Worm (Caenorhabditis elegans) whole organism, young adult: ENCODE measurements around the gene klp-13.

Experiments used
- F55B11.4 ChIP-seq: sonication (generic microtip); optimal IDR thresholded peaks from 2 replicates; lab custom pipeline; 2016; ENCODE audit warnings: missing compliant biosample characterization, missing genetic modification characterization, borderline replicate concordance; ENCODE audit not compliant: insufficient read depth
- Y53G8AR.9 ChIP-seq: fragments of 200-800 bp; sonication (Bioruptor generic); conservative IDR thresholded peaks from 2 replicates; pipeline ENCODE4 v1.3.6; 2022; ENCODE audit warnings: missing genetic modification reagents, missing genetic modification characterization, missing compliant biosample characterization
- akir-1 ChIP-seq: fragments of 200-800 bp; sonication (Bioruptor generic); optimal IDR thresholded peaks from 2 replicates; lab custom pipeline; 2018; ENCODE audit warnings: mild to moderate bottlenecking, missing genetic modification characterization, moderate library complexity, missing compliant biosample characterization
- nfyb-1 ChIP-seq: fragments of 200-800 bp; sonication (Bioruptor generic); IDR thresholded peaks from 2 replicates; pipeline ENCODE4 v1.3.6; 2022; ENCODE audit warnings: missing genetic modification reagents, missing genetic modification characterization, missing compliant biosample characterization
- rec-8 ChIP-seq, 2 experiments: sonication (generic microtip); optimal IDR thresholded peaks; 2 replicates each; lab custom pipeline; 2016; ENCODE audit warnings: mild to moderate bottlenecking in 2 of 2, missing genetic modification characterization in 2 of 2, missing genetic modification reagents in 2 of 2, missing genotype in 2 of 2, missing biosample characterization in 1 of 2, missing compliant biosample characterization in 1 of 2, moderate library complexity in 1 of 2

- TF ChIP-seq akir-1 (GFP tag; lab: Kevin White, UChicago): no peak
- TF ChIP-seq Y53G8AR.9 (GFP tag; lab: Robert Waterston, UW): no peak
- TF ChIP-seq F55B11.4 (tag; lab: Kevin White, UChicago): no peak
- no peak for TF ChIP-seq nfyb-1 (GFP tag; lab: Robert Waterston, UW)
- TF ChIP-seq rec-8 (tag; optimal IDR thresholded peaks at IDR 0.05; lab: Kevin White, UChicago): no peak
Measured at ce11 chrX:5943908-5944307, 40.9 kb upstream of the klp-13 start.
